Fruit fly (Drosophila melanogaster) whole organism, embryonic: Measurements from ENCODE around the gene iav.
A peak's percentile ranks its signal among the peaks of the same experiment; 100 is the strongest.

Source experiments
- Adf1 ChIP-seq: fragments of 200-800 bp; sonication (Bioruptor generic); IDR thresholded peaks from 2 replicates; pipeline ENCODE4 v1.3.6; 2022; ENCODE audit warnings: missing biosample characterization, missing genetic modification characterization
- CG11723 ChIP-seq: fragments of 200-800 bp; sonication (Bioruptor generic); optimal IDR thresholded peaks from 2 replicates; lab custom pipeline; 2017; ENCODE audit warnings: missing biosample characterization, mild to moderate bottlenecking, missing genetic modification characterization
- CG12071 ChIP-seq: fragments of 200-800 bp; sonication (Bioruptor generic); optimal IDR thresholded peaks from 3 replicates; lab custom pipeline; 2018; ENCODE audit warnings: missing biosample characterization, mild to moderate bottlenecking, missing genetic modification characterization
- CG12104 ChIP-seq: fragments of 200-800 bp; sonication (Bioruptor generic); optimal IDR thresholded peaks from 3 replicates; lab custom pipeline; 2016; ENCODE audit warnings: missing biosample characterization, missing genetic modification characterization
- CG12299 ChIP-seq: fragments of 200-800 bp; sonication (Bioruptor generic); optimal IDR thresholded peaks from 2 replicates; lab custom pipeline; 2018; ENCODE audit warnings: missing biosample characterization, mild to moderate bottlenecking, missing genetic modification characterization
- CG12769 ChIP-seq: fragments of 200-800 bp; sonication (Bioruptor generic); optimal IDR thresholded peaks from 2 replicates; lab custom pipeline; 2019; ENCODE audit warnings: missing biosample characterization, mild to moderate bottlenecking, missing genetic modification characterization, moderate library complexity
- CG13775 ChIP-seq: fragments of 200-800 bp; sonication (Bioruptor generic); optimal IDR thresholded peaks from 3 replicates; lab custom pipeline; 2017; ENCODE audit warnings: missing biosample characterization, mild to moderate bottlenecking, missing genetic modification characterization
- CG15601 ChIP-seq: fragments of 200-800 bp; sonication (Bioruptor generic); optimal IDR thresholded peaks from 3 replicates; lab custom pipeline; 2019; ENCODE audit warnings: missing biosample characterization, mild to moderate bottlenecking, missing genetic modification characterization, moderate library complexity
- CG17186 ChIP-seq: fragments of 200-800 bp; sonication (Bioruptor generic); optimal IDR thresholded peaks from 3 replicates; lab custom pipeline; 2017; ENCODE audit warnings: missing biosample characterization, missing genetic modification reagents, missing genetic modification characterization
- CG17385 ChIP-seq: fragments of 200-800 bp; sonication (Bioruptor generic); optimal IDR thresholded peaks from 3 replicates; lab custom pipeline; 2018; ENCODE audit warnings: missing biosample characterization, mild to moderate bottlenecking, missing genetic modification characterization
- CG18262 ChIP-seq: fragments of 200-800 bp; optimal IDR thresholded peaks from 3 replicates; lab custom pipeline; 2019; ENCODE audit warnings: missing biosample characterization, mild to moderate bottlenecking, missing genetic modification characterization, moderate library complexity
- CG3065 ChIP-seq: fragments of 200-800 bp; sonication (Bioruptor generic); optimal IDR thresholded peaks from 2 replicates; lab custom pipeline; 2016; ENCODE audit warnings: missing biosample characterization, missing genetic modification characterization
- CG33557 ChIP-seq: fragments of 200-800 bp; sonication (Bioruptor generic); optimal IDR thresholded peaks from 2 replicates; lab custom pipeline; 2019; ENCODE audit warnings: missing biosample characterization, mild to moderate bottlenecking, missing genetic modification characterization, moderate library complexity
- CG3407 ChIP-seq: fragments of 200-800 bp; sonication (Bioruptor generic); optimal IDR thresholded peaks from 2 replicates; lab custom pipeline; 2018; ENCODE audit warnings: missing biosample characterization, mild to moderate bottlenecking, missing genetic modification characterization
- CG4820 ChIP-seq: fragments of 200-800 bp; sonication (Bioruptor generic); optimal IDR thresholded peaks from 3 replicates; lab custom pipeline; 2016; ENCODE audit warnings: missing biosample characterization, missing genetic modification characterization
- CG6854 ChIP-seq: fragments of 200-800 bp; sonication (Bioruptor generic); optimal IDR thresholded peaks from 3 replicates; lab custom pipeline; 2017; ENCODE audit warnings: missing biosample characterization, mild to moderate bottlenecking, missing genetic modification characterization
- CG7271 ChIP-seq: fragments of 200-800 bp; sonication (Bioruptor generic); optimal IDR thresholded peaks from 2 replicates; lab custom pipeline; 2018; ENCODE audit warnings: missing biosample characterization, mild to moderate bottlenecking, missing genetic modification characterization, moderate library complexity
- CG7987 ChIP-seq: fragments of 200-800 bp; sonication (Bioruptor generic); optimal IDR thresholded peaks from 2 replicates; lab custom pipeline; 2018; ENCODE audit warnings: missing biosample characterization, mild to moderate bottlenecking, missing genetic modification characterization, moderate library complexity
- CG8089 ChIP-seq: fragments of 200-800 bp; sonication (Bioruptor generic); optimal IDR thresholded peaks from 3 replicates; lab custom pipeline; 2016; ENCODE audit warnings: missing biosample characterization, missing genetic modification characterization
- CG9817 ChIP-seq: fragments of 200-800 bp; sonication (Bioruptor generic); optimal IDR thresholded peaks from 2 replicates; lab custom pipeline; 2018; ENCODE audit warnings: missing biosample characterization, mild to moderate bottlenecking, missing genetic modification characterization, moderate library complexity
- CG9932 ChIP-seq: fragments of 200-800 bp; sonication (Bioruptor generic); IDR thresholded peaks from 2 replicates; pipeline ENCODE4 v1.3.6; 2022; ENCODE audit warnings: missing biosample characterization, missing genetic modification characterization
- Chrac-16 ChIP-seq: fragments of 200-800 bp; sonication (Bioruptor generic); optimal IDR thresholded peaks from 3 replicates; lab custom pipeline; 2016; ENCODE audit warnings: missing biosample characterization, missing genetic modification characterization
- D ChIP-seq, 2 experiments: fragments of 200-800 bp in 1 of 2; fragments of >200 bp in 1 of 2; sonication (Bioruptor generic) in 1 of 2; optimal IDR thresholded peaks; 2 replicates in 1 of 2; 3 replicates in 1 of 2; lab custom pipeline; 2017; ENCODE audit warnings: mild to moderate bottlenecking in 1 of 2, missing biosample characterization in 1 of 2, missing genetic modification characterization in 1 of 2, missing genetic modification reagents in 1 of 2
- Dad ChIP-seq: fragments of 200-800 bp; sonication (Bioruptor generic); optimal IDR thresholded peaks from 3 replicates; lab custom pipeline; 2016; ENCODE audit warnings: missing biosample characterization, missing genetic modification characterization
- Doc2 ChIP-seq: fragments of 200-800 bp; sonication (Bioruptor generic); IDR thresholded peaks from 2 replicates; pipeline ENCODE4 v1.3.6; 2022; ENCODE audit warnings: missing biosample characterization, missing genetic modification characterization
- Doc3 ChIP-seq: fragments of 200-800 bp; sonication (Bioruptor generic); IDR thresholded peaks from 3 replicates; pipeline ENCODE4 v1.3.6; 2022; ENCODE audit warnings: missing biosample characterization, missing genetic modification characterization; ENCODE audit not compliant: partially characterized antibody
- Ets97D ChIP-seq: fragments of 200-800 bp; sonication (Bioruptor generic); optimal IDR thresholded peaks from 3 replicates; lab custom pipeline; 2016; ENCODE audit warnings: missing biosample characterization, missing genetic modification characterization
- Jarid2 ChIP-seq: fragments of 200-800 bp; sonication (Bioruptor generic); optimal IDR thresholded peaks from 3 replicates; lab custom pipeline; 2017; ENCODE audit warnings: mild to moderate bottlenecking, missing biosample characterization, missing genetic modification reagents, missing genetic modification characterization
- Kr ChIP-seq: fragments of 200-800 bp; sonication (Bioruptor generic); optimal IDR thresholded peaks from 2 replicates; lab custom pipeline; 2017; ENCODE audit warnings: missing biosample characterization, mild to moderate bottlenecking, missing genetic modification characterization
- MTF-1 ChIP-seq: fragments of 200-800 bp; sonication (Bioruptor generic); optimal IDR thresholded peaks from 2 replicates; lab custom pipeline; 2018; ENCODE audit warnings: missing biosample characterization, mild to moderate bottlenecking, missing genetic modification characterization, borderline replicate concordance
- NFAT ChIP-seq: fragments of 200-800 bp; sonication (Bioruptor generic); IDR thresholded peaks from 2 replicates; pipeline ENCODE4 v1.3.6; 2022; ENCODE audit warnings: missing biosample characterization, missing genetic modification characterization
- Side ChIP-seq: fragments of 200-800 bp; sonication (Bioruptor generic); optimal IDR thresholded peaks from 2 replicates; lab custom pipeline; 2016; ENCODE audit warnings: missing biosample characterization, missing genetic modification characterization
- YL-1 ChIP-seq: fragments of 200-800 bp; sonication (Bioruptor generic); optimal IDR thresholded peaks from 3 replicates; lab custom pipeline; 2017; ENCODE audit warnings: missing biosample characterization, mild to moderate bottlenecking, missing genetic modification characterization
- az2 ChIP-seq: fragments of 200-800 bp; sonication (Bioruptor generic); optimal IDR thresholded peaks from 3 replicates; lab custom pipeline; 2016; ENCODE audit warnings: missing biosample characterization, missing genetic modification characterization
- bigmax ChIP-seq: fragments of 200-800 bp; sonication (Bioruptor generic); optimal IDR thresholded peaks from 2 replicates; lab custom pipeline; 2018; ENCODE audit warnings: missing biosample characterization, mild to moderate bottlenecking, missing genetic modification characterization
- chinmo ChIP-seq: fragments of 200-800 bp; sonication (Bioruptor generic); IDR thresholded peaks from 4 replicates; pipeline ENCODE4 v1.3.6; 2022; ENCODE audit warnings: missing biosample characterization, missing genetic modification characterization; ENCODE audit not compliant: partially characterized antibody
- eve ChIP-seq, 2 experiments: fragments of >200 bp; optimal IDR thresholded peaks; 2 replicates each; lab custom pipeline; 2017; ENCODE audit warnings: missing biosample characterization in 2 of 2, missing genetic modification characterization in 2 of 2
- exex ChIP-seq: fragments of 200-800 bp; sonication (Bioruptor generic); optimal IDR thresholded peaks from 4 replicates; lab custom pipeline; 2018; ENCODE audit warnings: missing biosample characterization, mild to moderate bottlenecking, missing genetic modification characterization, moderate library complexity
- eyg ChIP-seq: fragments of 200-800 bp; sonication (Bioruptor generic); optimal IDR thresholded peaks from 3 replicates; lab custom pipeline; 2016; ENCODE audit warnings: missing biosample characterization, missing genetic modification characterization
- fd64A ChIP-seq: fragments of 200-800 bp; sonication (Bioruptor generic); optimal IDR thresholded peaks from 3 replicates; lab custom pipeline; 2018; ENCODE audit warnings: missing biosample characterization, mild to moderate bottlenecking, missing genetic modification characterization
- jumu ChIP-seq: fragments of 200-800 bp; sonication (Bioruptor generic); optimal IDR thresholded peaks from 3 replicates; lab custom pipeline; 2016; ENCODE audit warnings: missing biosample characterization, missing genetic modification characterization
- klu ChIP-seq: fragments of 200-800 bp; sonication (Bioruptor generic); IDR thresholded peaks from 2 replicates; pipeline ENCODE4 v1.3.6; 2022; ENCODE audit warnings: missing biosample characterization, missing genetic modification characterization
- lbe ChIP-seq: fragments of 200-800 bp; sonication (Bioruptor generic); optimal IDR thresholded peaks from 2 replicates; lab custom pipeline; 2016; ENCODE audit warnings: missing biosample characterization, mild to moderate bottlenecking, missing genetic modification characterization
- nmo ChIP-seq: fragments of 200-800 bp; sonication (Bioruptor generic); optimal IDR thresholded peaks from 2 replicates; lab custom pipeline; 2018; ENCODE audit warnings: missing biosample characterization, mild to moderate bottlenecking, missing genetic modification characterization, moderate library complexity
- pfk ChIP-seq: fragments of 200-800 bp; sonication (Bioruptor generic); optimal IDR thresholded peaks from 2 replicates; lab custom pipeline; 2018; ENCODE audit warnings: missing biosample characterization, mild to moderate bottlenecking, missing genetic modification characterization, moderate library complexity
- pros ChIP-seq: fragments of 200-800 bp; sonication (Bioruptor generic); optimal IDR thresholded peaks from 3 replicates; lab custom pipeline; 2019; ENCODE audit warnings: missing biosample characterization, mild to moderate bottlenecking, missing genetic modification characterization, moderate library complexity
- pum ChIP-seq: fragments of 200-800 bp; sonication (Bioruptor generic); optimal IDR thresholded peaks from 2 replicates; lab custom pipeline; 2016; ENCODE audit warnings: missing biosample characterization, missing genetic modification characterization
- sens-2 ChIP-seq: fragments of 200-800 bp; sonication (Bioruptor generic); IDR thresholded peaks from 2 replicates; pipeline ENCODE4 v1.3.6; 2022; ENCODE audit warnings: missing biosample characterization, missing genetic modification characterization
- sug ChIP-seq: fragments of 200-800 bp; optimal IDR thresholded peaks from 2 replicates; lab custom pipeline; 2019; ENCODE audit warnings: missing biosample characterization, mild to moderate bottlenecking, missing genetic modification characterization, moderate library complexity
- trh ChIP-seq: fragments of 200-800 bp; sonication (Bioruptor generic); optimal IDR thresholded peaks from 2 replicates; lab custom pipeline; 2016; ENCODE audit warnings: missing biosample characterization, missing genetic modification characterization

iav gene

dm6 chrX:6793390-6793789 lies 20.4 kb upstream of the iav start (continued):
- no peak for TF ChIP-seq CG12299
- peak; percentile 56 for TF ChIP-seq Chrac-16 (GFP tag; lab: Kevin White, UChicago)
- TF ChIP-seq CG17385 = peak; percentile 68
- peak; percentile 10 for TF ChIP-seq Ets97D
- peak; percentile 21 for TF ChIP-seq CG18262 (tag; lab: Kevin White, UChicago)
- peak; percentile 36; the same call in 1 of the 2 replicates for TF ChIP-seq Adf1 (GFP tag; lab: Robert Waterston, UW)
- TF ChIP-seq D (optimal IDR thresholded peaks at IDR 0.05; lab: Kevin White, UChicago) = no peak
- TF ChIP-seq D (GFP tag; optimal IDR thresholded peaks at IDR 0.05; lab: Kevin White, UChicago) = no peak
- TF ChIP-seq bigmax (GFP tag; lab: Kevin White, UChicago) = no peak
- TF ChIP-seq Kr (GFP tag; lab: Kevin White, UChicago) = no peak
- no peak for TF ChIP-seq CG17186 (GFP tag; lab: Kevin White, UChicago)
- TF ChIP-seq Doc2 (GFP tag; lab: Robert Waterston, UW) = no peak
- TF ChIP-seq CG33557 (GFP tag; lab: Kevin White, UChicago) = no peak
- no peak for TF ChIP-seq CG7271 (tag; lab: Kevin White, UChicago)
- peak; percentile 3 for TF ChIP-seq YL-1 (GFP tag; lab: Kevin White, UChicago)
- TF ChIP-seq chinmo = no peak
- TF ChIP-seq CG15601 (tag; lab: Kevin White, UChicago) = no peak
- TF ChIP-seq CG12071 (GFP tag; lab: Kevin White, UChicago) = peak; percentile 80
- TF ChIP-seq klu (GFP tag; lab: Robert Waterston, UW) = peak; percentile 62
- TF ChIP-seq NFAT = peak; percentile 88
- TF ChIP-seq CG12104 (GFP tag; lab: Kevin White, UChicago) = peak; percentile 49
- TF ChIP-seq sug (tag; lab: Kevin White, UChicago) = no peak
- TF ChIP-seq CG8089 (GFP tag; lab: Kevin White, UChicago) = peak; percentile 49
- peak; percentile 57 for TF ChIP-seq az2 (GFP tag; lab: Kevin White, UChicago)
- no peak for TF ChIP-seq CG6854 (GFP tag; lab: Kevin White, UChicago)
- TF ChIP-seq CG9932 = peak; percentile 87
- TF ChIP-seq Dad = peak; percentile 44
- TF ChIP-seq jumu = peak; percentile 52
- peak; percentile 74 for TF ChIP-seq Side (GFP tag; lab: Kevin White, UChicago)
- TF ChIP-seq CG12769 = peak; percentile 91
- peak; percentile 12 for TF ChIP-seq CG3065 (GFP tag; lab: Kevin White, UChicago)
- TF ChIP-seq lbe (GFP tag; lab: Kevin White, UChicago) = no peak
- TF ChIP-seq CG9817 (tag; lab: Kevin White, UChicago) = peak; percentile 77
- TF ChIP-seq pfk (GFP tag; lab: Kevin White, UChicago) = no peak
- peak; percentile 18 for TF ChIP-seq CG13775
- peak; percentile 55 for TF ChIP-seq pum (GFP tag; lab: Kevin White, UChicago)
- peak; percentile 15 for TF ChIP-seq trh
- peak; percentile 7 for TF ChIP-seq Jarid2
- TF ChIP-seq CG4820 (GFP tag; lab: Kevin White, UChicago) = peak; percentile 46
- peak; percentile 54 for TF ChIP-seq nmo
- peak; percentile 14 for TF ChIP-seq exex (tag; lab: Kevin White, UChicago)
- no peak for TF ChIP-seq pros
- no peak for TF ChIP-seq Doc3
- no peak for TF ChIP-seq fd64A (GFP tag; lab: Kevin White, UChicago)
- peak; percentile 55 for TF ChIP-seq eyg (GFP tag; lab: Kevin White, UChicago)
- TF ChIP-seq MTF-1 = no peak
- no peak for TF ChIP-seq eve (GFP tag; optimal IDR thresholded peaks at IDR 0.05; lab: Kevin White, UChicago)
- TF ChIP-seq CG11723 (GFP tag; lab: Kevin White, UChicago) = peak; percentile 6
- TF ChIP-seq CG7987 (GFP tag; lab: Kevin White, UChicago) = peak; percentile 42
- no peak for TF ChIP-seq CG3407 (GFP tag; lab: Kevin White, UChicago)
- TF ChIP-seq sens-2 (GFP tag; lab: Robert Waterston, UW) = peak; percentile 58; the same call in 1 of the 2 replicates
